Worm (Caenorhabditis elegans): ENCODE measurements around the gene glc-1.

DNA sequence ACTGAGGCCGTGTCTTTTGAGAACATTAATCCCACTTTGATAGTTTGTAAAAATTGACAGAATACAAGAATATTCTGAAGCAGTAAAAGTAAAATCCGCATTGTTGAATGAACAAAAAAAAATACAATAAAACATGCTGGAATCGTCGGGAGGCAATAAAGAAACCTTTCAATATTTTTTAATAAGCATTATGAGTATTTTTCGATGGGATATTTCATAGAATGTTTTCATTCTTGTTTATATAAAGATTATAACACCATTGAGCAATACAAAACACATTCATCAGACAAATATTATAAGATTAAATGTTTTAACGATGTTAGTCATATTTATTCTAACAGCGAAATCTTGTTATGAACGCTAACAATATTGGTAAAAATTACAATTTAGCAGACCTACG is 34.3 kb downstream of the glc-1 start, which contains the start of gene gcy-20:
- TF ChIP-seq snpc-4 (tag; optimal IDR thresholded peaks at IDR 0.05) (no peak), nhr-12 (tag; optimal IDR thresholded peaks at IDR 0.05) (no peak), unc-62 (GFP tag; optimal IDR thresholded peaks at IDR 0.05) (no peak), ceh-43 (GFP tag; optimal IDR thresholded peaks at IDR 0.05) (no peak), elt-1 (tag; optimal IDR thresholded peaks at IDR 0.05; ENCODE audit: borderline replicate concordance, insufficient read depth) (no peak), pha-4 (tag; optimal IDR thresholded peaks at IDR 0.05) (no peak), mep-1 (tag; optimal IDR thresholded peaks at IDR 0.05) (no peak), ztf-11 (tag; optimal IDR thresholded peaks at IDR 0.05) (no peak), nhr-28 (tag; optimal IDR thresholded peaks at IDR 0.05) (no peak), bed-3 (GFP tag; optimal IDR thresholded peaks at IDR 0.05) (no peak), M03D4.4 (tag; optimal IDR thresholded peaks at IDR 0.05) (no peak)

Measured in whole organism, mixed stage, embryonic.